Fruit fly (Drosophila melanogaster) whole organism, prepupa: ENCODE measurements around the gene nAChRalpha1.

Experiments
- CG10669 ChIP-seq: fragments of 200-800 bp; sonication (Bioruptor generic); optimal IDR thresholded peaks from 3 replicates; lab custom pipeline; 2018; ENCODE audit warnings: missing biosample characterization, mild to moderate bottlenecking, missing genetic modification characterization, moderate library complexity
- CG11294 ChIP-seq: fragments of 200-800 bp; sonication (Bioruptor generic); IDR thresholded peaks from 2 replicates; pipeline ENCODE4 v1.3.6; 2022; ENCODE audit warnings: missing biosample characterization, missing genetic modification characterization
- CG6163 ChIP-seq: fragments of 200-800 bp; sonication (Bioruptor generic); IDR thresholded peaks from 3 replicates; pipeline ENCODE4 v1.3.6; 2022; ENCODE audit warnings: missing biosample characterization, missing genetic modification characterization
- Hr38 ChIP-seq: sonication (Bioruptor generic); optimal IDR thresholded peaks from 2 replicates; lab custom pipeline; 2016; ENCODE audit warnings: missing biosample characterization, missing genetic modification characterization
- Hr39 ChIP-seq: fragments of 200-800 bp; sonication (Bioruptor generic); optimal IDR thresholded peaks from 2 replicates; lab custom pipeline; 2016; ENCODE audit warnings: missing biosample characterization, missing genetic modification characterization
- Lpt ChIP-seq: fragments of 200-800 bp; sonication (Bioruptor generic); optimal IDR thresholded peaks from 3 replicates; lab custom pipeline; 2016; ENCODE audit warnings: missing biosample characterization, missing genetic modification characterization
- OdsH ChIP-seq: fragments of 200-800 bp; sonication (Bioruptor generic); optimal IDR thresholded peaks from 3 replicates; lab custom pipeline; 2016; ENCODE audit warnings: missing biosample characterization, missing genetic modification characterization
- acj6 ChIP-seq: fragments of 200-800 bp; sonication (Bioruptor generic); optimal IDR thresholded peaks from 3 replicates; lab custom pipeline; 2016; ENCODE audit warnings: missing biosample characterization, missing genetic modification characterization
- fd85E ChIP-seq: fragments of 200-800 bp; sonication (Bioruptor generic); optimal IDR thresholded peaks from 3 replicates; lab custom pipeline; 2016; ENCODE audit warnings: missing biosample characterization, missing genetic modification characterization

DNA sequence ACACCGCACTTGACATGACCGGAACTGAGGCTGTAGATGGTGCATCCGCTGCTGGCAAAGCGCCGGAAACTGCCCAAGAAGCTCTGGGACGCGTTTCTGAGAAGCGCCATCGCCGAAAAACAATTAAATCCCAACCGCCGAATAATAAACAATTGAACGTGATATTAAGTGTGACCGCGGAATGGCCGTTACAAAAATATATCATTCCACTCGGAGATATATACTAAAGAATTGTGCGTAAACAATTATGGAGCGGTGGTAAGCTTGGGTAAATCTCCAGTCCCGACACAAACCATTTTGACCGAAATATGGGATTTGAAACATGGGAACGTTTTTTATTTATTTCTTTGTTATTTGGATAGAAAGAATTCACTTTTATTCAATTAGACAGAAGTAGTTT, 97.0 kb downstream of the nAChRalpha1 start, which contains the start of gene CG18528:
- TF ChIP-seq CG10669 (GFP tag; lab: Kevin White, UChicago) (no peak), CG11294 (no peak), fd85E (GFP tag; lab: Kevin White, UChicago) (no peak), Lpt (GFP tag; lab: Kevin White, UChicago) (no peak), CG6163 (GFP tag; lab: Robert Waterston, UW) (no peak), OdsH (GFP tag; lab: Kevin White, UChicago) (no peak), Hr38 (GFP tag; lab: Kevin White, UChicago) (no peak), Hr39 (GFP tag; lab: Kevin White, UChicago) (no peak), acj6 (GFP tag; lab: Kevin White, UChicago) (no peak)
